Fruit fly (Drosophila melanogaster) whole organism, adult: ENCODE results near the gene sstn.

Experiments used
- CG11617 ChIP-seq: fragments of 200-800 bp; sonication (Bioruptor generic); optimal IDR thresholded peaks from 2 replicates; lab custom pipeline; 2017; ENCODE audit warnings: mild to moderate bottlenecking, missing biosample characterization, missing genetic modification reagents, missing genetic modification characterization
- CG1620 ChIP-seq: fragments of 200-800 bp; sonication (Bioruptor generic); optimal IDR thresholded peaks from 2 replicates; lab custom pipeline; 2016; ENCODE audit warnings: missing biosample characterization, missing genetic modification characterization
- CG5204 ChIP-seq: fragments of 200-800 bp; sonication (Bioruptor generic); optimal IDR thresholded peaks from 2 replicates; lab custom pipeline; 2016; ENCODE audit warnings: missing biosample characterization, missing genetic modification characterization
- cnc ChIP-seq, 2 experiments: fragments of >200 bp; optimal IDR thresholded peaks; 2 replicates each; lab custom pipeline; 2017
- toe ChIP-seq: fragments of 200-800 bp; sonication (Bioruptor generic); optimal IDR thresholded peaks from 2 replicates; lab custom pipeline; 2016; ENCODE audit warnings: missing biosample characterization, missing genetic modification characterization

- TF ChIP-seq CG1620 (GFP tag; lab: Kevin White, UChicago) (no peak), cnc (optimal IDR thresholded peaks at IDR 0.05; lab: Kevin White, UChicago) (no peak), CG11617 (GFP tag; lab: Kevin White, UChicago) (no peak), CG5204 (GFP tag; lab: Kevin White, UChicago) (no peak), toe (GFP tag; lab: Kevin White, UChicago) (no peak)
Observed at dm6 chr3L:15053251-15053650, 41.3 kb downstream of the sstn start, which contains the start of gene CG43680.
